Fruit fly (Drosophila melanogaster): ENCODE data around the gene GstD3.

DNA sequence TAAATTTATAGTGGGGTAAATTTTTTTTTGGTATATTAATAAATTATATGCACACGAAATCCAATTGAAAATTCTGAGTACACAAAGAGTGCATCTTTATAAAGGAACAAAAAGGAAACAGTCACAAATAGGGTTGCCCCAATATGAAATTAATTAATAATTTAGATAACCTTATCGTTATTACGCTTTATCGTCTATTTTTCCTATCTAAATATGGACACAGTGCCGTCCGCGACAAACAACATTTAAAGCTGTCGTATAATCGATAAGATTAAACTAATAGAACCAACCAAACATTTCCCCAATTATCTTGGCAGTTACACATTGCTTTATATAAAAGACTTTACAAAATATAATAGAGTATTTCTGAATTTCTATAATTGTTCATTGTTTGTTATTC lies 25.2 kb downstream of the GstD3 start:
- TF ChIP-seq slp2 (GFP tag; optimal IDR thresholded peaks at IDR 0.05): no peak
- TF ChIP-seq Myb (GFP tag; optimal IDR thresholded peaks at IDR 0.05): no peak
